Worm (Caenorhabditis elegans) whole organism, L1 larva: Measurements from ENCODE around the gene C31H2.4.

Experiments
- C16A3.4 ChIP-seq: fragments of 150-350 bp; optimal IDR thresholded peaks from 2 replicates; lab custom pipeline; 2014; ENCODE audit warnings: missing biosample characterization, missing genetic modification characterization
- ama-1 ChIP-seq: fragments of 150-350 bp; optimal IDR thresholded peaks from 2 replicates; lab custom pipeline; 2014
- egl-27 ChIP-seq, 2 experiments: fragments of 150-350 bp in 1 of 2; sonication (generic microtip); optimal IDR thresholded peaks; 3 replicates each; lab custom pipeline; 2017 to 2018; ENCODE audit warnings: missing biosample characterization in 2 of 2, missing genetic modification characterization in 2 of 2, missing genetic modification reagents in 2 of 2
- lin-14 ChIP-seq: fragments of 200-800 bp; sonication (Bioruptor generic); optimal IDR thresholded peaks from 2 replicates; lab custom pipeline; 2018; ENCODE audit warnings: mild to moderate bottlenecking, missing genetic modification characterization, moderate library complexity, missing compliant biosample characterization
- nhr-11 ChIP-seq: fragments of 150-350 bp; optimal IDR thresholded peaks from 2 replicates; lab custom pipeline; 2014; ENCODE audit warnings: missing biosample characterization, missing genetic modification characterization
- nhr-28 ChIP-seq: fragments of 150-350 bp; optimal IDR thresholded peaks from 2 replicates; lab custom pipeline; 2014; ENCODE audit warnings: missing biosample characterization, missing genetic modification characterization
- nhr-90 ChIP-seq: sonication (generic microtip); optimal IDR thresholded peaks from 2 replicates; lab custom pipeline; 2016; ENCODE audit warnings: mild to moderate bottlenecking, missing genetic modification characterization, missing compliant biosample characterization; ENCODE audit not compliant: poor library complexity
- snpc-4 ChIP-seq: fragments of 150-350 bp; optimal IDR thresholded peaks from 2 replicates; lab custom pipeline; 2014; ENCODE audit warnings: missing biosample characterization, missing genetic modification characterization
- snu-23 ChIP-seq: sonication (generic microtip); optimal IDR thresholded peaks from 2 replicates; lab custom pipeline; 2016; ENCODE audit warnings: missing genetic modification characterization, missing compliant biosample characterization
- unc-130 ChIP-seq: fragments of 150-350 bp; optimal IDR thresholded peaks from 2 replicates; lab custom pipeline; 2017; ENCODE audit warnings: missing biosample characterization, missing genetic modification characterization, inconsistent platforms
- ztf-11 ChIP-seq, 2 experiments: sonication (generic microtip); optimal IDR thresholded peaks; 2 replicates each; lab custom pipeline; 2016 to 2017; ENCODE audit warnings: missing genetic modification characterization in 2 of 2, missing biosample characterization in 1 of 2, missing compliant biosample characterization in 1 of 2

DNA sequence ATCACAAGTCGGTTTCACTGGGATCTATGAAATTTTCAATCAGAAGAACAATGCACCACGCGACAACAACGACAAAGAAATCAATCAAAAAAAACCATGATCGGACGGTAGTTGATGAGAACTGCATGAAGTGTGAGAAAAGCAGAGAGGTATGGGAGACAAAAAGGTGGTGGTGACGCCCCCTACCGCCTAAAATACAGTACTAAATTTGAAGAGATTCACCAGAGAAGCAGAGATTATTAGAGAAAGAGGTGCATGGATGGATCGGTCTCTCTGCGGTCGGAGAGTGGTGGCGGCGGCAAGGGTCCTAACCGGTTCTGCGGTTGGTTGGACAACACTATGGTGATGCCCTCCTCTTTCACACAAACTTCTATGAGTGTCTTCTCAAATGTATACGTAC is 40.2 kb downstream of the C31H2.4 start:
- TF ChIP-seq ama-1 (lab: Kevin White, UChicago) = no peak
- peak; percentile 82 for TF ChIP-seq lin-14 (GFP tag; lab: Kevin White, UChicago)
- TF ChIP-seq nhr-11 = no peak
- TF ChIP-seq snu-23 (GFP tag; lab: Kevin White, UChicago) = peak; percentile 81
- TF ChIP-seq egl-27 (tag; optimal IDR thresholded peaks at IDR 0.05; lab: Kevin White, UChicago) = no peak
- no peak for TF ChIP-seq snpc-4 (tag; lab: Kevin White, UChicago)
- TF ChIP-seq ztf-11 (tag; optimal IDR thresholded peaks at IDR 0.05; lab: Kevin White, UChicago) = no peak
- TF ChIP-seq C16A3.4 (tag; lab: Kevin White, UChicago) = peak; percentile 30
- TF ChIP-seq nhr-28 = no peak
- TF ChIP-seq unc-130 (tag; lab: Kevin White, UChicago) = no peak
- TF ChIP-seq nhr-90 (tag; lab: Kevin White, UChicago) = peak; percentile 70
